Worm (Caenorhabditis elegans) whole organism, late embryonic: ENCODE data around the gene C33G3.6.

Experiments used
- C08G9.2 ChIP-seq: sonication (generic microtip); optimal IDR thresholded peaks from 2 replicates; lab custom pipeline; 2016; ENCODE audit warnings: mild to moderate bottlenecking, missing genetic modification characterization, moderate library complexity, missing compliant biosample characterization
- C38D4.7 ChIP-seq: fragments of 200-800 bp; sonication (Bioruptor generic); optimal IDR thresholded peaks from 2 replicates; lab custom pipeline; 2018; ENCODE audit warnings: mild to moderate bottlenecking, missing genetic modification characterization, moderate library complexity, missing compliant biosample characterization
- K02D7.2 ChIP-seq: sonication (generic microtip); optimal IDR thresholded peaks from 2 replicates; lab custom pipeline; 2017; ENCODE audit warnings: mild to moderate bottlenecking, missing genetic modification characterization, missing compliant biosample characterization
- T23F11.4 ChIP-seq: fragments of 200-800 bp; sonication (Bioruptor generic); optimal IDR thresholded peaks from 2 replicates; lab custom pipeline; 2018; ENCODE audit warnings: mild to moderate bottlenecking, missing genetic modification characterization, missing compliant biosample characterization
- Y22D7AL.16 ChIP-seq: sonication (generic microtip); optimal IDR thresholded peaks from 2 replicates; lab custom pipeline; 2016; ENCODE audit warnings: missing genetic modification characterization, missing compliant biosample characterization
- ama-1 ChIP-seq: fragments of 150-350 bp; optimal IDR thresholded peaks from 2 replicates; lab custom pipeline; 2014
- ceh-14 ChIP-seq: sonication (generic microtip); optimal IDR thresholded peaks from 2 replicates; lab custom pipeline; 2016; ENCODE audit warnings: missing genotype, missing genetic modification characterization, missing compliant biosample characterization
- ceh-18 ChIP-seq: sonication (generic microtip); optimal IDR thresholded peaks from 2 replicates; lab custom pipeline; 2016; ENCODE audit warnings: missing genetic modification characterization, missing compliant biosample characterization
- ceh-19 ChIP-seq: fragments of 200-800 bp; sonication (Bioruptor generic); optimal IDR thresholded peaks from 2 replicates; lab custom pipeline; 2018; ENCODE audit warnings: mild to moderate bottlenecking, missing genetic modification characterization, missing compliant biosample characterization
- ceh-2 ChIP-seq: sonication (generic microtip); optimal IDR thresholded peaks from 2 replicates; lab custom pipeline; 2016; ENCODE audit warnings: missing genotype, missing genetic modification characterization, missing compliant biosample characterization
- ceh-24 ChIP-seq: sonication (generic microtip); optimal IDR thresholded peaks from 2 replicates; lab custom pipeline; 2016; ENCODE audit warnings: mild to moderate bottlenecking, missing genetic modification characterization, missing compliant biosample characterization
- ceh-30 ChIP-seq: fragments of 150-350 bp; optimal IDR thresholded peaks from 2 replicates; lab custom pipeline; 2014; ENCODE audit warnings: missing biosample characterization, missing genetic modification characterization
- ceh-31 ChIP-seq: sonication (generic microtip); optimal IDR thresholded peaks from 2 replicates; lab custom pipeline; 2016; ENCODE audit warnings: missing genetic modification characterization, missing compliant biosample characterization
- ceh-48 ChIP-seq: sonication (generic microtip); optimal IDR thresholded peaks from 2 replicates; lab custom pipeline; 2016; ENCODE audit warnings: missing genetic modification characterization, inconsistent platforms, missing compliant biosample characterization
- ceh-6 ChIP-seq: fragments of 200-800 bp; sonication (Bioruptor generic); optimal IDR thresholded peaks from 2 replicates; lab custom pipeline; 2018; ENCODE audit warnings: mild to moderate bottlenecking, missing genetic modification characterization, missing compliant biosample characterization
- dmd-4 ChIP-seq: sonication (generic microtip); optimal IDR thresholded peaks from 2 replicates; lab custom pipeline; 2016; ENCODE audit warnings: borderline replicate concordance, missing genetic modification characterization, missing compliant biosample characterization
- elt-2 ChIP-seq: sonication (generic microtip); optimal IDR thresholded peaks from 2 replicates; lab custom pipeline; 2016; ENCODE audit warnings: missing genetic modification reagents, missing genetic modification characterization, missing compliant biosample characterization
- fkh-6 ChIP-seq: sonication (generic microtip); optimal IDR thresholded peaks from 2 replicates; lab custom pipeline; 2016; ENCODE audit warnings: missing genetic modification characterization, missing compliant biosample characterization
- hlh-13 ChIP-seq: fragments of 200-800 bp; sonication (Bioruptor generic); optimal IDR thresholded peaks from 2 replicates; lab custom pipeline; 2018; ENCODE audit warnings: mild to moderate bottlenecking, missing genetic modification characterization, missing compliant biosample characterization
- hlh-30 ChIP-seq: sonication (generic microtip); optimal IDR thresholded peaks from 2 replicates; lab custom pipeline; 2017; ENCODE audit warnings: antibody characterized with exemption, missing genetic modification characterization, missing compliant biosample characterization; ENCODE audit not compliant: insufficient read depth
- hlh-6 ChIP-seq: sonication (generic microtip); optimal IDR thresholded peaks from 2 replicates; lab custom pipeline; 2016; ENCODE audit warnings: missing genotype, missing genetic modification characterization, missing compliant biosample characterization
- hlh-8 ChIP-seq: sonication (generic microtip); optimal IDR thresholded peaks from 2 replicates; lab custom pipeline; 2016; ENCODE audit warnings: missing genotype, missing genetic modification characterization, missing compliant biosample characterization
- madf-2 ChIP-seq: sonication (generic microtip); optimal IDR thresholded peaks from 2 replicates; lab custom pipeline; 2017; ENCODE audit warnings: missing genetic modification characterization, missing compliant biosample characterization
- nfya-1 ChIP-seq: sonication (generic microtip); optimal IDR thresholded peaks from 2 replicates; lab custom pipeline; 2017; ENCODE audit warnings: missing genetic modification characterization, mild to moderate bottlenecking, missing compliant biosample characterization, antibody characterized with exemption, moderate library complexity
- nhr-11 ChIP-seq: fragments of 150-350 bp; optimal IDR thresholded peaks from 2 replicates; lab custom pipeline; 2014; ENCODE audit warnings: missing biosample characterization, missing genetic modification characterization
- npax-4 ChIP-seq: sonication (generic microtip); optimal IDR thresholded peaks from 2 replicates; lab custom pipeline; 2016; ENCODE audit warnings: missing genetic modification characterization, missing compliant biosample characterization
- pag-3 ChIP-seq: sonication (generic microtip); optimal IDR thresholded peaks from 2 replicates; lab custom pipeline; 2016; ENCODE audit warnings: missing compliant biosample characterization, missing genetic modification characterization, borderline replicate concordance
- pax-1 ChIP-seq: fragments of 150-350 bp; optimal IDR thresholded peaks from 2 replicates; lab custom pipeline; 2014; ENCODE audit warnings: missing biosample characterization, missing genetic modification characterization
- pros-1 ChIP-seq: fragments of 150-350 bp; optimal IDR thresholded peaks from 2 replicates; lab custom pipeline; 2014; ENCODE audit warnings: missing biosample characterization, missing genetic modification reagents, missing genetic modification characterization
- ref-2 ChIP-seq: sonication (generic microtip); optimal IDR thresholded peaks from 2 replicates; lab custom pipeline; 2016; ENCODE audit warnings: missing genetic modification characterization, missing compliant biosample characterization
- rnt-1 ChIP-seq: sonication (generic microtip); optimal IDR thresholded peaks from 2 replicates; lab custom pipeline; 2016; ENCODE audit warnings: missing genetic modification characterization, missing compliant biosample characterization
- sdc-2 ChIP-seq: sonication (generic microtip); optimal IDR thresholded peaks from 2 replicates; lab custom pipeline; 2016; ENCODE audit warnings: missing genotype, missing genetic modification characterization, missing compliant biosample characterization
- sox-2 ChIP-seq: fragments of 200-800 bp; sonication (Bioruptor generic); IDR thresholded peaks from 2 replicates; pipeline ENCODE4 v1.3.6; 2022; ENCODE audit warnings: missing genetic modification reagents, missing genetic modification characterization, missing compliant biosample characterization
- syd-9 ChIP-seq: sonication (generic microtip); optimal IDR thresholded peaks from 2 replicates; lab custom pipeline; 2016; ENCODE audit warnings: mild to moderate bottlenecking, missing genetic modification characterization, moderate library complexity, missing compliant biosample characterization
- tbx-7 ChIP-seq: sonication (generic microtip); optimal IDR thresholded peaks from 2 replicates; lab custom pipeline; 2016; ENCODE audit warnings: missing genotype, missing genetic modification characterization, missing compliant biosample characterization
- unc-3 ChIP-seq, 2 experiments: fragments of 200-800 bp in 1 of 2; sonication (Bioruptor generic) in 1 of 2; sonication (generic microtip) in 1 of 2; conservative IDR thresholded peaks in 1 of 2; optimal IDR thresholded peaks in 1 of 2; 2 replicates each; pipeline versions ENCODE4 v1.3.6 to Lab custom; 2016 to 2022; ENCODE audit warnings: missing compliant biosample characterization in 2 of 2, missing genetic modification characterization in 2 of 2, missing genetic modification reagents in 1 of 2
- unc-42 ChIP-seq: sonication (generic microtip); optimal IDR thresholded peaks from 2 replicates; lab custom pipeline; 2016; ENCODE audit warnings: missing genotype, missing genetic modification characterization, missing compliant biosample characterization
- unc-86 ChIP-seq: sonication (generic microtip); optimal IDR thresholded peaks from 2 replicates; lab custom pipeline; 2016; ENCODE audit warnings: missing genetic modification characterization, missing compliant biosample characterization
- ztf-16 ChIP-seq: sonication (generic microtip); optimal IDR thresholded peaks from 2 replicates; lab custom pipeline; 2017; ENCODE audit warnings: missing genetic modification characterization, missing compliant biosample characterization

C33G3.6 gene

ce11 chrX:14098618-14099118 is 14.5 kb upstream of the C33G3.6 start, which contains the start of gene F16B12.4:
F16B12.4 (minus strand) TSS chrX:14098668.
- no peak for TF ChIP-seq unc-42 (tag; lab: Kevin White, UChicago)
- TF ChIP-seq hlh-30 = peak; percentile 73
- no peak for TF ChIP-seq ceh-48 (tag; lab: Kevin White, UChicago)
- TF ChIP-seq unc-3 (GFP tag; conservative IDR thresholded peaks at IDR 0.05; lab: Robert Waterston, UW) = no peak
- no peak for TF ChIP-seq unc-3 (tag; optimal IDR thresholded peaks at IDR 0.05; lab: Kevin White, UChicago)
- TF ChIP-seq ref-2 (tag; lab: Kevin White, UChicago) = no peak
- no peak for TF ChIP-seq ceh-14
- no peak for TF ChIP-seq pros-1
- TF ChIP-seq hlh-6 (tag; lab: Kevin White, UChicago) = no peak
- TF ChIP-seq elt-2 (tag; lab: Kevin White, UChicago) = no peak
- peak; percentile 61 for TF ChIP-seq nfya-1
- no peak for TF ChIP-seq ceh-19
- TF ChIP-seq Y22D7AL.16 (tag; lab: Kevin White, UChicago) = no peak
- TF ChIP-seq ceh-6 = no peak
- no peak for TF ChIP-seq nhr-11 (tag; lab: Kevin White, UChicago)
- TF ChIP-seq pag-3 (tag; lab: Kevin White, UChicago) = no peak
- peak; percentile 24 for TF ChIP-seq ceh-31 (tag; lab: Kevin White, UChicago)
- no peak for TF ChIP-seq hlh-13
- no peak for TF ChIP-seq ztf-16
- no peak for TF ChIP-seq npax-4 (tag; lab: Kevin White, UChicago)
- TF ChIP-seq ama-1 (lab: Kevin White, UChicago) = no peak
- TF ChIP-seq ceh-2 (tag; lab: Kevin White, UChicago) = no peak
- no peak for TF ChIP-seq fkh-6
- no peak for TF ChIP-seq sox-2 (GFP tag; lab: Robert Waterston, UW)
- peak; percentile 1 for TF ChIP-seq sdc-2 (tag; lab: Kevin White, UChicago)
- TF ChIP-seq T23F11.4 (GFP tag; lab: Kevin White, UChicago) = no peak
- TF ChIP-seq madf-2 = no peak

DNA sequence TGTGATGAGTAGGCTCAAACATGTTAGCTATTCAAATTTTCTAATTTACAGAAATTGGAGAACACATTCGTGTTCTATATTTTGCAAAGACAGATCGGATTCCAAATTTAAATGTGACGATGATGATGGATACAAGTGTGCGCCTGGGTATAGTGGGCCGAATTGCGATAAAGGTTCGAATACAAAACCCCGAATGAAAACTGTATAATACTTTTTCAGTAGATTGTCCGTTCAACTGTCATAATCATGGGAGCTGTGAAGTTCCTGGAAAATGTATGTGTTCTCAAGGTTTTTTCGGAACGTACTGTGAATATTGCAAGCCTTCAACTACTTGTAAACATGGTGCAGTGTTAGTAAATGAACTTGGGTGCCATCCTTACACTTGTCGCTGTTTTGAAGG is 6.9 kb upstream of the C33G3.6 start:
- no peak for TF ChIP-seq pag-3 (tag; lab: Kevin White, UChicago)
- TF ChIP-seq ceh-24 (tag; lab: Kevin White, UChicago) = no peak
- no peak for TF ChIP-seq ceh-30 (tag; lab: Kevin White, UChicago)
- TF ChIP-seq C38D4.7 (GFP tag; lab: Kevin White, UChicago) = no peak

ce11 chrX:14090089-14090488 is 6.0 kb upstream of the C33G3.6 start, which contains the start of gene dsl-4:
dsl-4 (plus strand) TSS chrX:14090389.
- TF ChIP-seq hlh-6 (tag; lab: Kevin White, UChicago) = no peak
- TF ChIP-seq K02D7.2 (tag; lab: Kevin White, UChicago) = no peak
- no peak for TF ChIP-seq ceh-6
- no peak for TF ChIP-seq syd-9 (tag; lab: Kevin White, UChicago)
- no peak for TF ChIP-seq ceh-30 (tag; lab: Kevin White, UChicago)
- TF ChIP-seq unc-86 (tag; lab: Kevin White, UChicago) = no peak
- no peak for TF ChIP-seq C08G9.2 (tag; lab: Kevin White, UChicago)
- no peak for TF ChIP-seq hlh-8 (tag; lab: Kevin White, UChicago)
- TF ChIP-seq dmd-4 (tag; lab: Kevin White, UChicago) = no peak
- TF ChIP-seq ceh-18 (tag; lab: Kevin White, UChicago) = no peak
- no peak for TF ChIP-seq rnt-1 (tag; lab: Kevin White, UChicago)
- TF ChIP-seq ceh-2 (tag; lab: Kevin White, UChicago) = no peak
- no peak for TF ChIP-seq ceh-48 (tag; lab: Kevin White, UChicago)
- no peak for TF ChIP-seq pax-1
- TF ChIP-seq tbx-7 (tag; lab: Kevin White, UChicago) = no peak
